Worm (Caenorhabditis elegans) whole organism, L2 larva: ENCODE data around the gene nhr-234.

Source experiments
- ZK546.5 ChIP-seq: sonication (generic microtip); optimal IDR thresholded peaks from 2 replicates; lab custom pipeline; 2017; ENCODE audit warnings: missing biosample characterization, missing genetic modification characterization
- egl-27 ChIP-seq: sonication (generic microtip); optimal IDR thresholded peaks from 3 replicates; lab custom pipeline; 2017; ENCODE audit warnings: missing biosample characterization, missing genetic modification reagents, missing genetic modification characterization
- elt-1 ChIP-seq: fragments of 150-350 bp; optimal IDR thresholded peaks from 2 replicates; lab custom pipeline; 2014; ENCODE audit warnings: missing biosample characterization, missing genetic modification characterization
- lin-11 ChIP-seq: fragments of 150-350 bp; sonication (generic microtip); optimal IDR thresholded peaks from 2 replicates; lab custom pipeline; 2014; ENCODE audit warnings: missing biosample characterization, missing genetic modification characterization, inconsistent platforms, mixed read lengths
- lin-39 ChIP-seq: fragments of 150-350 bp; optimal IDR thresholded peaks from 2 replicates; lab custom pipeline; 2014; ENCODE audit warnings: missing biosample characterization, missing genetic modification reagents, missing genetic modification characterization
- lsy-2 ChIP-seq, 2 experiments: fragments of 150-350 bp in 1 of 2; sonication (generic microtip) in 1 of 2; optimal IDR thresholded peaks; 2 replicates each; lab custom pipeline; 2014 to 2017; ENCODE audit warnings: missing biosample characterization in 2 of 2, missing genetic modification characterization in 2 of 2
- nhr-237 ChIP-seq: fragments of 150-350 bp; optimal IDR thresholded peaks from 2 replicates; lab custom pipeline; 2014; ENCODE audit warnings: missing biosample characterization, missing genetic modification characterization
- unc-62 ChIP-seq: fragments of 150-350 bp; optimal IDR thresholded peaks from 2 replicates; lab custom pipeline; 2014; ENCODE audit warnings: missing biosample characterization, missing genetic modification reagents, missing genetic modification characterization
- zag-1 ChIP-seq: fragments of 150-350 bp; optimal IDR thresholded peaks from 2 replicates; lab custom pipeline; 2014; ENCODE audit warnings: missing biosample characterization, missing genetic modification characterization
- ztf-11 ChIP-seq: sonication (generic microtip); optimal IDR thresholded peaks from 2 replicates; lab custom pipeline; 2017; ENCODE audit warnings: missing biosample characterization, missing genetic modification characterization

DNA sequence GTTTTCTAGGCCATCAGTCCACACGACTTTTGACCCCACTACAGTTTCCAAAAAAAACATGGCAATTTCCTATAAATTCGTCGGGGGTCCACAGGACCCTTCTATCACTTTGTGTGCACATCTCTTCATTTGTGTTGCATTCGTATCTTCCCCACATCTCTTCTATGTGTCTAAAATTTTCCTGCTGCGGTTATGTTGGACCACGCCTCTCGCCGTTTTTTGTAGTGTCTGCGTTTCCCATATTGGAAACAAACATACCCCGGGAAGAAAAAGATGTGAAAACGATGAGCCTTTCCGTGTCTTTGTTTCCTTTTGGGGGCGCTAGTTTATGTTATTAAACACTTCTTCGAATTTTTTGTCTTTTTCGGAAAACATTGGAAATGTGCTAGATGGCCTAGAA lies 25.5 kb downstream of the nhr-234 start:
- TF ChIP-seq lin-39 (tag; lab: Kevin White, UChicago) (no peak), ZK546.5 (tag; lab: Kevin White, UChicago) (no peak), nhr-237 (no peak), zag-1 (tag; lab: Kevin White, UChicago) (peak; percentile 47), ztf-11 (tag; lab: Kevin White, UChicago) (no peak), elt-1 (tag; lab: Kevin White, UChicago) (no peak), unc-62 (GFP tag; lab: Kevin White, UChicago) (no peak), lsy-2 (tag; optimal IDR thresholded peaks at IDR 0.05; lab: Kevin White, UChicago) (peak in 1 of 2 experiments; percentile 43), egl-27 (tag; lab: Kevin White, UChicago) (no peak), lin-11 (tag; lab: Kevin White, UChicago) (no peak)
